Fruit fly (Drosophila melanogaster) whole organism, embryonic: Measurements from ENCODE around the gene Vps39.

ENCODE experiments used
- BEAF-32 ChIP-seq: fragments of 200-800 bp; sonication (Bioruptor generic); optimal IDR thresholded peaks from 3 replicates; lab custom pipeline; 2017; ENCODE audit warnings: missing biosample characterization, missing genetic modification characterization, mild to moderate bottlenecking, moderate library complexity, missing genetic modification reagents
- Bgb ChIP-seq: fragments of 200-800 bp; sonication (Bioruptor generic); IDR thresholded peaks from 2 replicates; pipeline ENCODE4 v1.3.6; 2022; ENCODE audit warnings: missing biosample characterization, missing genetic modification characterization; ENCODE audit not compliant: partially characterized antibody
- CG11093 ChIP-seq: fragments of 200-800 bp; sonication (Bioruptor generic); IDR thresholded peaks from 3 replicates; pipeline ENCODE4 v1.3.6; 2022; ENCODE audit warnings: missing biosample characterization, missing genetic modification characterization
- CG11723 ChIP-seq: fragments of 200-800 bp; sonication (Bioruptor generic); optimal IDR thresholded peaks from 2 replicates; lab custom pipeline; 2017; ENCODE audit warnings: missing biosample characterization, mild to moderate bottlenecking, missing genetic modification characterization
- CG12071 ChIP-seq: fragments of 200-800 bp; sonication (Bioruptor generic); optimal IDR thresholded peaks from 3 replicates; lab custom pipeline; 2018; ENCODE audit warnings: missing biosample characterization, mild to moderate bottlenecking, missing genetic modification characterization
- CG12219 ChIP-seq: fragments of 200-800 bp; sonication (Bioruptor generic); optimal IDR thresholded peaks from 3 replicates; lab custom pipeline; 2018; ENCODE audit warnings: missing biosample characterization, mild to moderate bottlenecking, missing genetic modification characterization
- CG12659 ChIP-seq: fragments of 200-800 bp; sonication (Bioruptor generic); optimal IDR thresholded peaks from 3 replicates; lab custom pipeline; 2017; ENCODE audit warnings: mild to moderate bottlenecking, missing biosample characterization, missing genetic modification reagents, missing genetic modification characterization
- CG15514 ChIP-seq: fragments of 200-800 bp; sonication (Bioruptor generic); optimal IDR thresholded peaks from 3 replicates; lab custom pipeline; 2017; ENCODE audit warnings: missing biosample characterization, missing genetic modification characterization, mild to moderate bottlenecking, moderate library complexity, missing genetic modification reagents
- CG15601 ChIP-seq: fragments of 200-800 bp; sonication (Bioruptor generic); optimal IDR thresholded peaks from 3 replicates; lab custom pipeline; 2019; ENCODE audit warnings: missing biosample characterization, mild to moderate bottlenecking, missing genetic modification characterization, moderate library complexity
- CG1602 ChIP-seq: fragments of 200-800 bp; sonication (Bioruptor generic); optimal IDR thresholded peaks from 3 replicates; lab custom pipeline; 2016; ENCODE audit warnings: missing biosample characterization, missing genetic modification characterization
- CG17829 ChIP-seq: fragments of 200-800 bp; optimal IDR thresholded peaks from 2 replicates; lab custom pipeline; 2019; ENCODE audit warnings: missing biosample characterization, mild to moderate bottlenecking, missing genetic modification characterization, moderate library complexity
- CG2120 ChIP-seq: fragments of 200-800 bp; sonication (Bioruptor generic); optimal IDR thresholded peaks from 3 replicates; lab custom pipeline; 2016; ENCODE audit warnings: missing biosample characterization, missing genetic modification characterization
- CG3281 ChIP-seq: fragments of 200-800 bp; sonication (Bioruptor generic); optimal IDR thresholded peaks from 3 replicates; lab custom pipeline; 2017; ENCODE audit warnings: missing biosample characterization, mild to moderate bottlenecking, missing genetic modification characterization
- CG33213 ChIP-seq: fragments of 200-800 bp; sonication (Bioruptor generic); optimal IDR thresholded peaks from 3 replicates; lab custom pipeline; 2016; ENCODE audit warnings: missing biosample characterization, missing genetic modification characterization
- CG34224 ChIP-seq: fragments of 200-800 bp; sonication (Bioruptor generic); IDR thresholded peaks from 3 replicates; pipeline ENCODE4 v1.3.6; 2022; ENCODE audit warnings: missing biosample characterization, missing genetic modification characterization; ENCODE audit not compliant: partially characterized antibody
- CG3726 ChIP-seq: fragments of 200-800 bp; sonication (Bioruptor generic); IDR thresholded peaks from 3 replicates; pipeline ENCODE4, ENCODE4 v1.3.6; 2022; ENCODE audit warnings: missing biosample characterization, missing genetic modification characterization
- CG3995 ChIP-seq: fragments of 200-800 bp; sonication (Bioruptor generic); optimal IDR thresholded peaks from 3 replicates; lab custom pipeline; 2016; ENCODE audit warnings: missing biosample characterization, missing genetic modification characterization
- CG6791 ChIP-seq: fragments of 200-800 bp; sonication (Bioruptor generic); IDR thresholded peaks from 3 replicates; pipeline ENCODE4 v1.3.6; 2022; ENCODE audit warnings: missing biosample characterization, missing genetic modification characterization; ENCODE audit not compliant: partially characterized antibody
- CG8388 ChIP-seq: fragments of 200-800 bp; sonication (Bioruptor generic); optimal IDR thresholded peaks from 2 replicates; lab custom pipeline; 2019; ENCODE audit warnings: missing biosample characterization, mild to moderate bottlenecking, missing genetic modification characterization, moderate library complexity
- CTCF ChIP-seq: fragments of 200-800 bp; sonication (Bioruptor generic); optimal IDR thresholded peaks from 2 replicates; lab custom pipeline; 2017; ENCODE audit warnings: missing biosample characterization, mild to moderate bottlenecking, missing genetic modification characterization, moderate library complexity
- Dbx ChIP-seq: fragments of 200-800 bp; sonication (Bioruptor generic); IDR thresholded peaks from 3 replicates; pipeline ENCODE4 v1.3.6; 2022; ENCODE audit warnings: missing biosample characterization, missing genetic modification characterization
- Doc3 ChIP-seq: fragments of 200-800 bp; sonication (Bioruptor generic); IDR thresholded peaks from 3 replicates; pipeline ENCODE4 v1.3.6; 2022; ENCODE audit warnings: missing biosample characterization, missing genetic modification characterization; ENCODE audit not compliant: partially characterized antibody
- Ets97D ChIP-seq: fragments of 200-800 bp; sonication (Bioruptor generic); optimal IDR thresholded peaks from 3 replicates; lab custom pipeline; 2016; ENCODE audit warnings: missing biosample characterization, missing genetic modification characterization
- Gug ChIP-seq: fragments of 200-800 bp; sonication (Bioruptor generic); IDR thresholded peaks from 4 replicates; pipeline ENCODE4 v1.3.6; 2022; ENCODE audit warnings: missing biosample characterization, missing genetic modification characterization
- HLHmδ ChIP-seq: fragments of 200-800 bp; sonication (Bioruptor generic); optimal IDR thresholded peaks from 2 replicates; lab custom pipeline; 2018; ENCODE audit warnings: missing biosample characterization, mild to moderate bottlenecking, missing genetic modification characterization, moderate library complexity
- Hr51 ChIP-seq, 2 experiments: fragments of 200-800 bp; sonication (Bioruptor generic); optimal IDR thresholded peaks; 2 replicates in 1 of 2; 3 replicates in 1 of 2; lab custom pipeline; 2016 to 2018; ENCODE audit warnings: missing biosample characterization in 2 of 2, missing genetic modification characterization in 2 of 2, mild to moderate bottlenecking in 1 of 2, moderate library complexity in 1 of 2
- Lhr ChIP-seq: fragments of 200-800 bp; sonication (Bioruptor generic); optimal IDR thresholded peaks from 3 replicates; lab custom pipeline; 2017; ENCODE audit warnings: mild to moderate bottlenecking, missing biosample characterization, missing genetic modification reagents, missing genetic modification characterization
- MBD-R2 ChIP-seq: fragments of 200-800 bp; sonication (Bioruptor generic); IDR thresholded peaks from 2 replicates; pipeline ENCODE4 v1.3.6; 2022; ENCODE audit warnings: missing biosample characterization, missing genetic modification characterization
- MESR4 ChIP-seq: fragments of 200-800 bp; sonication (Bioruptor generic); optimal IDR thresholded peaks from 2 replicates; lab custom pipeline; 2018; ENCODE audit warnings: missing biosample characterization, mild to moderate bottlenecking, missing genetic modification characterization, moderate library complexity
- Med ChIP-seq: fragments of 200-800 bp; sonication (Bioruptor generic); peaks from one replicate; lab custom pipeline; 2016; ENCODE audit warnings: missing biosample characterization, missing genetic modification characterization, mild to moderate bottlenecking, inconsistent platforms, moderate library complexity
- Myb ChIP-seq: fragments of 200-800 bp; sonication (Bioruptor generic); optimal IDR thresholded peaks from 2 replicates; lab custom pipeline; 2016; ENCODE audit warnings: missing biosample characterization, missing genetic modification characterization
- Opbp ChIP-seq: fragments of 200-800 bp; sonication (Bioruptor generic); IDR thresholded peaks from 3 replicates; pipeline ENCODE4 v1.3.6; 2022; ENCODE audit warnings: missing biosample characterization, missing genetic modification characterization; ENCODE audit not compliant: partially characterized antibody
- Rfx ChIP-seq: fragments of 200-800 bp; sonication (Bioruptor generic); IDR thresholded peaks from 2 replicates; pipeline ENCODE4 v1.3.6; 2022; ENCODE audit warnings: missing biosample characterization, missing genetic modification characterization
- Sry-δ ChIP-seq: fragments of 200-800 bp; sonication (Bioruptor generic); optimal IDR thresholded peaks from 2 replicates; lab custom pipeline; 2016; ENCODE audit warnings: missing biosample characterization, missing genetic modification characterization
- YL-1 ChIP-seq: fragments of 200-800 bp; sonication (Bioruptor generic); optimal IDR thresholded peaks from 3 replicates; lab custom pipeline; 2017; ENCODE audit warnings: missing biosample characterization, mild to moderate bottlenecking, missing genetic modification characterization
- chinmo ChIP-seq: fragments of 200-800 bp; sonication (Bioruptor generic); IDR thresholded peaks from 4 replicates; pipeline ENCODE4 v1.3.6; 2022; ENCODE audit warnings: missing biosample characterization, missing genetic modification characterization; ENCODE audit not compliant: partially characterized antibody
- cwo ChIP-seq: fragments of 200-800 bp; sonication (Bioruptor generic); optimal IDR thresholded peaks from 3 replicates; lab custom pipeline; 2017; ENCODE audit warnings: missing biosample characterization, missing genetic modification characterization, mild to moderate bottlenecking, moderate library complexity, missing genetic modification reagents
- da ChIP-seq: fragments of 200-800 bp; sonication (Bioruptor generic); optimal IDR thresholded peaks from 2 replicates; lab custom pipeline; 2016; ENCODE audit warnings: missing biosample characterization, missing genetic modification characterization
- hb ChIP-seq: fragments of 200-800 bp; sonication (Bioruptor generic); IDR thresholded peaks from 3 replicates; pipeline ENCODE4 v1.3.6; 2022; ENCODE audit warnings: missing biosample characterization, missing genetic modification characterization; ENCODE audit not compliant: partially characterized antibody
- hbn ChIP-seq: fragments of 200-800 bp; sonication (Bioruptor generic); IDR thresholded peaks from 2 replicates; pipeline ENCODE4 v1.3.6; 2022; ENCODE audit warnings: missing biosample characterization, missing genetic modification characterization; ENCODE audit not compliant: partially characterized antibody
- insv ChIP-seq, 2 experiments: fragments of 200-800 bp; sonication (Bioruptor generic); optimal IDR thresholded peaks; 3 replicates each; lab custom pipeline; 2016 to 2018; ENCODE audit warnings: missing biosample characterization in 2 of 2, missing genetic modification characterization in 2 of 2
- knrl ChIP-seq: fragments of 200-800 bp; sonication (Bioruptor generic); IDR thresholded peaks from 3 replicates; pipeline ENCODE4 v1.3.6; 2022; ENCODE audit warnings: missing biosample characterization, missing genetic modification characterization; ENCODE audit not compliant: partially characterized antibody
- mirr ChIP-seq: fragments of 200-800 bp; sonication (Bioruptor generic); optimal IDR thresholded peaks from 3 replicates; lab custom pipeline; 2018; ENCODE audit warnings: missing biosample characterization, mild to moderate bottlenecking, missing genetic modification characterization
- nmo ChIP-seq: fragments of 200-800 bp; sonication (Bioruptor generic); optimal IDR thresholded peaks from 2 replicates; lab custom pipeline; 2018; ENCODE audit warnings: missing biosample characterization, mild to moderate bottlenecking, missing genetic modification characterization, moderate library complexity
- pnt ChIP-seq: fragments of 200-800 bp; sonication (Bioruptor generic); optimal IDR thresholded peaks from 3 replicates; lab custom pipeline; 2016; ENCODE audit warnings: missing biosample characterization, missing genetic modification characterization
- seq ChIP-seq: fragments of 200-800 bp; sonication (Bioruptor generic); IDR thresholded peaks from 2 replicates; pipeline ENCODE4 v1.3.6; 2022; ENCODE audit warnings: missing biosample characterization, missing genetic modification characterization
- sima ChIP-seq: fragments of 200-800 bp; sonication (Bioruptor generic); optimal IDR thresholded peaks from 2 replicates; lab custom pipeline; 2016; ENCODE audit warnings: missing biosample characterization, missing genetic modification characterization
- unc-4 ChIP-seq: fragments of 200-800 bp; sonication (Bioruptor generic); IDR thresholded peaks from 2 replicates; pipeline ENCODE4 v1.3.6; 2022; ENCODE audit warnings: missing biosample characterization, missing genetic modification characterization; ENCODE audit not compliant: partially characterized antibody
- zfh1 ChIP-seq: fragments of 200-800 bp; sonication (Bioruptor generic); IDR thresholded peaks from 3 replicates; pipeline ENCODE4 v1.3.6; 2022; ENCODE audit warnings: missing biosample characterization, missing genetic modification characterization

Gene Vps39

dm6 chr3R:18283441-18283840 is 9.2 kb upstream of the Vps39 start, which contains the start of the genes CG14312 and CG8064 (continued):
- TF ChIP-seq CG3281 (GFP tag; lab: Kevin White, UChicago) (no peak), Hr51 (GFP tag; optimal IDR thresholded peaks at IDR 0.05; lab: Kevin White, UChicago) (peak in 1 of 2 experiments; percentile 75), Doc3 (GFP tag; lab: Robert Waterston, UW) (peak; percentile 21; the same call in 1 of the 3 replicates), hb (GFP tag; lab: Robert Waterston, UW) (0 out of 3 replicates have a peak, but pooled peaks have one; percentile 37), sima (GFP tag; lab: Kevin White, UChicago) (no peak), CG34224 (GFP tag; lab: Robert Waterston, UW) (peak; percentile 46; the same call in 1 of the 3 replicates), CG12659 (GFP tag; lab: Kevin White, UChicago) (peak; percentile 47), CG6791 (GFP tag; lab: Robert Waterston, UW) (peak; percentile 78), CG17829 (tag; lab: Kevin White, UChicago) (peak; percentile 21), hbn (GFP tag; lab: Robert Waterston, UW) (peak; percentile 65), Myb (peak; percentile 99), seq (peak; percentile 44; the same call in 1 of the 2 replicates), insv (GFP tag; optimal IDR thresholded peaks at IDR 0.05; lab: Kevin White, UChicago) (no peak), CG15514 (peak; percentile 93), CG15601 (peak; percentile 4), knrl (peak; percentile 67), CG12071 (GFP tag; lab: Kevin White, UChicago) (no peak), HLHmδ (GFP tag; lab: Kevin White, UChicago) (no peak), CTCF (GFP tag; lab: Kevin White, UChicago) (no peak), Rfx (GFP tag; lab: Robert Waterston, UW) (no peak), CG1602 (GFP tag; lab: Kevin White, UChicago) (no peak), chinmo (GFP tag; lab: Robert Waterston, UW) (0 out of 4 replicates have a peak, but pooled peaks have one; percentile 21), cwo (GFP tag; lab: Kevin White, UChicago) (peak; percentile 91), nmo (GFP tag; lab: Kevin White, UChicago) (peak; percentile 30), da (GFP tag; lab: Kevin White, UChicago) (no peak), CG8388 (GFP tag; lab: Kevin White, UChicago) (no peak), Med (GFP tag; lab: Kevin White, UChicago) (peak; percentile 55), mirr (GFP tag; lab: Kevin White, UChicago) (no peak), CG3995 (GFP tag; lab: Kevin White, UChicago) (peak; percentile 76), CG2120 (GFP tag; lab: Kevin White, UChicago) (peak; percentile 5), unc-4 (GFP tag; lab: Robert Waterston, UW) (peak; percentile 66), CG11093 (no peak), Lhr (peak; percentile 48), BEAF-32 (peak; percentile 77), Ets97D (GFP tag; lab: Kevin White, UChicago) (peak; percentile 62), pnt (no peak), CG33213 (peak; percentile 33), Bgb (GFP tag; lab: Robert Waterston, UW) (peak; percentile 76), MESR4 (GFP tag; lab: Kevin White, UChicago) (peak; percentile 62), CG3726 (GFP tag; lab: Robert Waterston, UW) (no peak), zfh1 (GFP tag; lab: Robert Waterston, UW) (0 out of 3 replicates have a peak, but pooled peaks have one; percentile 15), Opbp (GFP tag; lab: Robert Waterston, UW) (peak; percentile 75), MBD-R2 (peak; percentile 78), YL-1 (GFP tag; lab: Kevin White, UChicago) (peak; percentile 93), Dbx (peak; percentile 8; the same call in 1 of the 3 replicates), CG11723 (GFP tag; lab: Kevin White, UChicago) (no peak), Gug (no peak), Sry-δ (GFP tag; lab: Kevin White, UChicago) (peak; percentile 94), CG12219 (GFP tag; lab: Kevin White, UChicago) (no peak)
